Fruit fly (Drosophila melanogaster) whole organism, embryonic: ENCODE results near the gene kraken.

Experiments
- ATbp ChIP-seq: fragments of 200-800 bp; sonication (Bioruptor generic); optimal IDR thresholded peaks from 2 replicates; lab custom pipeline; 2017; ENCODE audit warnings: missing biosample characterization, mild to moderate bottlenecking, missing genetic modification characterization, missing genetic modification reagents
- CG12071 ChIP-seq: fragments of 200-800 bp; sonication (Bioruptor generic); optimal IDR thresholded peaks from 3 replicates; lab custom pipeline; 2018; ENCODE audit warnings: missing biosample characterization, mild to moderate bottlenecking, missing genetic modification characterization
- CG12104 ChIP-seq: fragments of 200-800 bp; sonication (Bioruptor generic); optimal IDR thresholded peaks from 3 replicates; lab custom pipeline; 2016; ENCODE audit warnings: missing biosample characterization, missing genetic modification characterization
- CG13296 ChIP-seq: fragments of 200-800 bp; sonication (Bioruptor generic); optimal IDR thresholded peaks from 3 replicates; lab custom pipeline; 2018; ENCODE audit warnings: missing biosample characterization, mild to moderate bottlenecking, missing genetic modification characterization
- CG17361 ChIP-seq: fragments of 200-800 bp; sonication (Bioruptor generic); IDR thresholded peaks from 3 replicates; pipeline ENCODE4 v1.3.6; 2022; ENCODE audit warnings: missing biosample characterization, missing genetic modification characterization
- CG17385 ChIP-seq: fragments of 200-800 bp; sonication (Bioruptor generic); optimal IDR thresholded peaks from 3 replicates; lab custom pipeline; 2018; ENCODE audit warnings: missing biosample characterization, mild to moderate bottlenecking, missing genetic modification characterization
- CG18764 ChIP-seq: fragments of 200-800 bp; sonication (Bioruptor generic); optimal IDR thresholded peaks from 3 replicates; lab custom pipeline; 2016; ENCODE audit warnings: missing biosample characterization, missing genetic modification characterization
- CG3065 ChIP-seq: fragments of 200-800 bp; sonication (Bioruptor generic); optimal IDR thresholded peaks from 2 replicates; lab custom pipeline; 2016; ENCODE audit warnings: missing biosample characterization, missing genetic modification characterization
- CG4424 ChIP-seq: fragments of 200-800 bp; sonication (Bioruptor generic); optimal IDR thresholded peaks from 3 replicates; lab custom pipeline; 2016; ENCODE audit warnings: missing biosample characterization, missing genetic modification characterization
- CG5953 ChIP-seq: fragments of 200-800 bp; sonication (Bioruptor generic); IDR thresholded peaks from 2 replicates; pipeline ENCODE4 v1.3.6; 2022; ENCODE audit warnings: missing biosample characterization, missing genetic modification characterization
- CG6791 ChIP-seq: fragments of 200-800 bp; sonication (Bioruptor generic); IDR thresholded peaks from 3 replicates; pipeline ENCODE4 v1.3.6; 2022; ENCODE audit warnings: missing biosample characterization, missing genetic modification characterization; ENCODE audit not compliant: partially characterized antibody
- CG9797 ChIP-seq: fragments of 200-800 bp; sonication (Bioruptor generic); optimal IDR thresholded peaks from 3 replicates; lab custom pipeline; 2018; ENCODE audit warnings: missing biosample characterization, mild to moderate bottlenecking, missing genetic modification characterization
- Deaf1 ChIP-seq: fragments of 200-800 bp; optimal IDR thresholded peaks from 3 replicates; lab custom pipeline; 2019; ENCODE audit warnings: missing biosample characterization, mild to moderate bottlenecking, missing genetic modification characterization, moderate library complexity
- Dip2 ChIP-seq: fragments of 200-800 bp; sonication (Bioruptor generic); IDR thresholded peaks from 2 replicates; pipeline ENCODE4 v1.3.6; 2022; ENCODE audit warnings: missing biosample characterization, missing genetic modification characterization
- Dip3 ChIP-seq: fragments of 200-800 bp; sonication (Bioruptor generic); optimal IDR thresholded peaks from 3 replicates; lab custom pipeline; 2016; ENCODE audit warnings: missing biosample characterization, missing genetic modification characterization
- Dref ChIP-seq: fragments of 200-800 bp; sonication (Bioruptor generic); IDR thresholded peaks from 2 replicates; pipeline ENCODE4 v1.3.6; 2022; ENCODE audit warnings: missing biosample characterization, missing genetic modification characterization
- Ets97D ChIP-seq: fragments of 200-800 bp; sonication (Bioruptor generic); optimal IDR thresholded peaks from 3 replicates; lab custom pipeline; 2016; ENCODE audit warnings: missing biosample characterization, missing genetic modification characterization
- GATAe ChIP-seq: fragments of 200-800 bp; sonication (Bioruptor generic); conservative IDR thresholded peaks from 2 replicates; pipeline ENCODE4 v1.3.6; 2022; ENCODE audit warnings: missing biosample characterization, missing genetic modification characterization
- H15 ChIP-seq: fragments of 200-800 bp; sonication (Bioruptor generic); IDR thresholded peaks from 3 replicates; pipeline ENCODE4 v1.3.6; 2022; ENCODE audit warnings: missing biosample characterization, missing genetic modification characterization
- Hey ChIP-seq: fragments of 200-800 bp; sonication (Bioruptor generic); optimal IDR thresholded peaks from 3 replicates; lab custom pipeline; 2018; ENCODE audit warnings: missing biosample characterization, mild to moderate bottlenecking, missing genetic modification characterization
- Med ChIP-seq: fragments of 200-800 bp; sonication (Bioruptor generic); peaks from one replicate; lab custom pipeline; 2016; ENCODE audit warnings: missing biosample characterization, missing genetic modification characterization, mild to moderate bottlenecking, inconsistent platforms, moderate library complexity
- NK7.1 ChIP-seq: fragments of 200-800 bp; sonication (Bioruptor generic); optimal IDR thresholded peaks from 3 replicates; lab custom pipeline; 2016; ENCODE audit warnings: missing biosample characterization, missing genetic modification characterization
- Optix ChIP-seq: fragments of 200-800 bp; sonication (Bioruptor generic); IDR thresholded peaks from 3 replicates; pipeline ENCODE4 v1.3.6; 2022; ENCODE audit warnings: missing biosample characterization, missing genetic modification characterization
- Poxn ChIP-seq: fragments of 200-800 bp; sonication (Bioruptor generic); IDR thresholded peaks from 2 replicates; pipeline ENCODE4 v1.3.6; 2022; ENCODE audit warnings: missing biosample characterization, missing genetic modification characterization
- Rx ChIP-seq: fragments of 200-800 bp; sonication (Bioruptor generic); IDR thresholded peaks from 2 replicates; pipeline ENCODE4 v1.3.6; 2022; ENCODE audit warnings: missing biosample characterization, missing genetic modification characterization
- bsh ChIP-seq, 2 experiments: fragments of 200-800 bp; sonication (Bioruptor generic); optimal IDR thresholded peaks; 2 replicates each; lab custom pipeline; 2017 to 2018; ENCODE audit warnings: mild to moderate bottlenecking in 2 of 2, missing biosample characterization in 2 of 2, missing genetic modification characterization in 2 of 2, moderate library complexity in 1 of 2
- corto ChIP-seq: fragments of 200-800 bp; sonication (Bioruptor generic); optimal IDR thresholded peaks from 2 replicates; lab custom pipeline; 2016; ENCODE audit warnings: missing biosample characterization, mild to moderate bottlenecking, missing genetic modification characterization, moderate library complexity
- crol ChIP-seq: fragments of 200-800 bp; sonication (Bioruptor generic); IDR thresholded peaks from 2 replicates; pipeline ENCODE4 v1.3.6; 2022; ENCODE audit warnings: missing biosample characterization, missing genetic modification characterization
- eve ChIP-seq, 2 experiments: fragments of >200 bp; optimal IDR thresholded peaks; 2 replicates each; lab custom pipeline; 2017; ENCODE audit warnings: missing biosample characterization in 2 of 2, missing genetic modification characterization in 2 of 2
- eyg ChIP-seq: fragments of 200-800 bp; sonication (Bioruptor generic); optimal IDR thresholded peaks from 3 replicates; lab custom pipeline; 2016; ENCODE audit warnings: missing biosample characterization, missing genetic modification characterization
- gfzf ChIP-seq: fragments of 200-800 bp; sonication (Bioruptor generic); optimal IDR thresholded peaks from 2 replicates; lab custom pipeline; 2016; ENCODE audit warnings: missing biosample characterization, mild to moderate bottlenecking, missing genetic modification characterization, moderate library complexity
- h ChIP-seq: fragments of >200 bp; optimal IDR thresholded peaks from 2 replicates; lab custom pipeline; 2017
- kni ChIP-seq: fragments of 200-800 bp; sonication (Bioruptor generic); optimal IDR thresholded peaks from 3 replicates; lab custom pipeline; 2017; ENCODE audit warnings: mild to moderate bottlenecking, missing biosample characterization, missing genetic modification reagents, missing genetic modification characterization
- lbe ChIP-seq: fragments of 200-800 bp; sonication (Bioruptor generic); optimal IDR thresholded peaks from 2 replicates; lab custom pipeline; 2016; ENCODE audit warnings: missing biosample characterization, mild to moderate bottlenecking, missing genetic modification characterization
- nmo ChIP-seq: fragments of 200-800 bp; sonication (Bioruptor generic); optimal IDR thresholded peaks from 2 replicates; lab custom pipeline; 2018; ENCODE audit warnings: missing biosample characterization, mild to moderate bottlenecking, missing genetic modification characterization, moderate library complexity
- nom ChIP-seq: fragments of 200-800 bp; sonication (Bioruptor generic); optimal IDR thresholded peaks from 2 replicates; lab custom pipeline; 2017; ENCODE audit warnings: missing biosample characterization, missing genetic modification characterization, mild to moderate bottlenecking, moderate library complexity, missing genetic modification reagents
- pb ChIP-seq: fragments of 200-800 bp; sonication (Bioruptor generic); optimal IDR thresholded peaks from 3 replicates; lab custom pipeline; 2016; ENCODE audit warnings: missing biosample characterization, missing genetic modification characterization
- phol ChIP-seq: fragments of 200-800 bp; sonication (Bioruptor generic); optimal IDR thresholded peaks from 3 replicates; lab custom pipeline; 2018; ENCODE audit warnings: missing biosample characterization, mild to moderate bottlenecking, missing genetic modification characterization, moderate library complexity
- pros ChIP-seq: fragments of 200-800 bp; sonication (Bioruptor generic); optimal IDR thresholded peaks from 3 replicates; lab custom pipeline; 2019; ENCODE audit warnings: missing biosample characterization, mild to moderate bottlenecking, missing genetic modification characterization, moderate library complexity
- run ChIP-seq: fragments of 200-800 bp; sonication (Bioruptor generic); optimal IDR thresholded peaks from 3 replicates; lab custom pipeline; 2018; ENCODE audit warnings: missing biosample characterization, mild to moderate bottlenecking, missing genetic modification characterization
- sens ChIP-seq: fragments of 200-800 bp; sonication (Bioruptor generic); peaks from one replicate; lab custom pipeline; 2016; ENCODE audit warnings: missing biosample characterization, missing genetic modification characterization
- tap ChIP-seq: fragments of 200-800 bp; optimal IDR thresholded peaks from 3 replicates; lab custom pipeline; 2019; ENCODE audit warnings: missing biosample characterization, mild to moderate bottlenecking, missing genetic modification characterization, moderate library complexity
- tll ChIP-seq, 2 experiments: fragments of 200-800 bp in 1 of 2; fragments of >200 bp in 1 of 2; sonication (Bioruptor generic) in 1 of 2; optimal IDR thresholded peaks; 2 replicates each; lab custom pipeline; 2017 to 2019; ENCODE audit warnings: missing biosample characterization in 2 of 2, missing genetic modification characterization in 2 of 2, mild to moderate bottlenecking in 1 of 2, moderate library complexity in 1 of 2
- tup ChIP-seq: fragments of 200-800 bp; sonication (Bioruptor generic); optimal IDR thresholded peaks from 2 replicates; lab custom pipeline; 2016; ENCODE audit warnings: missing biosample characterization, mild to moderate bottlenecking, missing genetic modification characterization, moderate library complexity
- zf30C ChIP-seq: fragments of 200-800 bp; sonication (Bioruptor generic); optimal IDR thresholded peaks from 3 replicates; lab custom pipeline; 2018; ENCODE audit warnings: missing biosample characterization, mild to moderate bottlenecking, missing genetic modification characterization

kraken gene

DNA sequence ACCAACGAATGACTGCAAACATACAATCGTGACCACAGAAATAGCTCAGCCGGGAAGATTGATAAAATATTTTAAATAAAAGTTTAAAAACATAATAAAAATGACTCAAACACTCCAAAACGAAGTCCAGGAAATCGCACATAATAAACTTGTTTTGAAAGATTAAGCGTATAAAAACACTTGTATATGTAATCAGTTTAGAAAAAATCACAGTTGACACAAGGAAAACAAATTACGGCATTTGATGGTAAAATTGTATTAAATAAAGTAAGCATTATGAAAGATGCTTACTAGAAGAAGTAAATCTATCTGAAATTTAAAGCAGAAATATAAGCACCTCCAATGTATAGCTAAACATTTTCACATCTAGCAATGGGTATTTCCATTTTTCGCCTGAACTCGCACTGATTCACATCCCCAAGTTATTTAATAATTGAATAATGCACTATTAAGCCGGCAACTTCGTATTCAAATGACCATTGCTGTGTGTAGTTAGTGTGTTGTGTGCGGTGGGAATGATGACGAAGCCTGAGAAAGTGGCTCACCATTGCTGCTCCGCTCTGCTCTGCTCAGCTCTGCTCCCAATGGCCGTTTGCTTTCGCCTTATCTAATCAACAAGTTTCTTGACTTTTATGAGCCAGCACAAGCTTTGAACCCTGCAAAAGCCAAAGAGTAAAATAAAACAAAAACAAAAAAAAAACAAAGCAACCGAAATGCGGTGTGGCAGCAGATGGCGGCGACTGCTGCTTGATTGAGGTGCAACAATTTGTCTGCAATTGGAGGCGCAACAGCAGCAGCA is 5.2 kb upstream of the kraken start (continued):
- no peak for TF ChIP-seq Dip3 (GFP tag; lab: Kevin White, UChicago)
- no peak for TF ChIP-seq CG12071
- TF ChIP-seq eyg (GFP tag; lab: Kevin White, UChicago): no peak
- no peak for TF ChIP-seq CG18764 (GFP tag; lab: Kevin White, UChicago)
- no peak for TF ChIP-seq eve (GFP tag; optimal IDR thresholded peaks at IDR 0.05; lab: Kevin White, UChicago)
- no peak for TF ChIP-seq CG12104
- no peak for TF ChIP-seq Poxn (GFP tag; lab: Robert Waterston, UW)
- TF ChIP-seq Deaf1: no peak
- TF ChIP-seq tll (GFP tag; optimal IDR thresholded peaks at IDR 0.05; lab: Kevin White, UChicago): no peak
- TF ChIP-seq CG4424: peak; percentile 23
- no peak for TF ChIP-seq CG17385
- TF ChIP-seq CG17361 (GFP tag; lab: Robert Waterston, UW): peak; percentile 68; the same call in 2 of the 3 replicates
- TF ChIP-seq ATbp: no peak
- TF ChIP-seq pb (GFP tag; lab: Kevin White, UChicago): no peak
- TF ChIP-seq lbe (GFP tag; lab: Kevin White, UChicago): peak; percentile 15
- TF ChIP-seq gfzf (GFP tag; lab: Kevin White, UChicago): no peak
- TF ChIP-seq H15 (GFP tag; lab: Robert Waterston, UW): no peak
- no peak for TF ChIP-seq Dref (GFP tag; lab: Robert Waterston, UW)
- no peak for TF ChIP-seq Ets97D (GFP tag; lab: Kevin White, UChicago)
- TF ChIP-seq CG6791 (GFP tag; lab: Robert Waterston, UW): no peak
- peak in 1 of 2 experiments; percentile 9 for TF ChIP-seq bsh (GFP tag; optimal IDR thresholded peaks at IDR 0.05; lab: Kevin White, UChicago)
- no peak for TF ChIP-seq Hey (tag; lab: Kevin White, UChicago)
- no peak for TF ChIP-seq tap (tag; lab: Kevin White, UChicago)
- TF ChIP-seq CG13296 (GFP tag; lab: Kevin White, UChicago): no peak
- TF ChIP-seq NK7.1 (GFP tag; lab: Kevin White, UChicago): no peak
- TF ChIP-seq phol (tag; lab: Kevin White, UChicago): peak; percentile 22
- TF ChIP-seq tup (GFP tag; lab: Kevin White, UChicago): no peak
- no peak for TF ChIP-seq GATAe (GFP tag; lab: Robert Waterston, UW)
- no peak for TF ChIP-seq CG3065 (GFP tag; lab: Kevin White, UChicago)
- TF ChIP-seq pros (GFP tag; lab: Kevin White, UChicago): no peak
- TF ChIP-seq CG5953 (GFP tag; lab: Robert Waterston, UW): no peak
- TF ChIP-seq Rx (GFP tag; lab: Robert Waterston, UW): no peak
- TF ChIP-seq run (tag; lab: Kevin White, UChicago): no peak
- no peak for TF ChIP-seq h
- TF ChIP-seq Optix (GFP tag; lab: Robert Waterston, UW): no peak

- TF ChIP-seq corto (GFP tag; lab: Kevin White, UChicago): peak; percentile 45
- TF ChIP-seq bsh (GFP tag; optimal IDR thresholded peaks at IDR 0.05; lab: Kevin White, UChicago): peak in 1 of 2 experiments; percentile 32
- TF ChIP-seq Med (GFP tag; lab: Kevin White, UChicago): peak; percentile 43
- peak; percentile 22 for TF ChIP-seq sens (GFP tag; lab: Kevin White, UChicago)
- peak; percentile 67 for TF ChIP-seq kni (GFP tag; lab: Kevin White, UChicago)
- peak; percentile 27 for TF ChIP-seq zf30C (GFP tag; lab: Kevin White, UChicago)
- TF ChIP-seq crol (GFP tag; lab: Robert Waterston, UW): peak; percentile 40; the same call in 1 of the 2 replicates
- TF ChIP-seq nmo (GFP tag; lab: Kevin White, UChicago): no peak
- no peak for TF ChIP-seq CG9797
- TF ChIP-seq lbe (GFP tag; lab: Kevin White, UChicago): peak; percentile 38
- peak; percentile 65 for TF ChIP-seq nom (GFP tag; lab: Kevin White, UChicago)
- TF ChIP-seq eve (GFP tag; optimal IDR thresholded peaks at IDR 0.05; lab: Kevin White, UChicago): no peak
- TF ChIP-seq Dip2: no peak
Observed at dm6 chr2L:847988-848622, 4.5 kb upstream of the kraken start.
